Worm (Caenorhabditis elegans): ENCODE results near the gene sri-34.
"Not testable (repeated sequence)": the region's sequence is repeated elsewhere in the genome, so short reads cannot be mapped to it uniquely, and the experiment has no call there.

The sri-34 gene

DNA sequence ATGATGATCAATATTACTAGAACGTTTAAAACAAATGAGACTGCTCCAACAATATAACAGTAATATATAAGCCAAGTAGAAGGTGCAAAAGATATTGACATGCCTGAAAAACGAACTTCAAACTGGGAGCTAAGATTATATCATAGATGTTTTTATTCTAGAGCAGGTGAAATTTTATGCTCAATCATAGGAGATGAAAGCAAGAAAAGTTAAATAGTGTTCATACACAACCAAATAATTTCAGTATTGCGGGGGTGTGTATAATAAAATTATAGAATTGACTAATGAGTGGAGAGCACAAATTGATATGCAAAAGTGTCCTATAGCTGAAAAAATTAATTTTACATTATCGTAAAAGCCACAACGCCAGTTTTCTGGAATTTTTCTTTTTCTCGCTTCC, at the start of gene sri-34:
sri-34 (minus strand) TSS at position 101 of the 400 bp plus-strand sequence.
- no peak for TF ChIP-seq flt-1 (GFP tag; IDR thresholded peaks at IDR 0.05)
- no peak for TF ChIP-seq ztf-23 (GFP tag; IDR thresholded peaks at IDR 0.05)
- no peak for TF ChIP-seq ztf-29 (GFP tag; IDR thresholded peaks at IDR 0.05)
- no peak for TF ChIP-seq ref-1 (GFP tag; conservative IDR thresholded peaks at IDR 0.05)
- no peak for TF ChIP-seq cog-1 (tag; optimal IDR thresholded peaks at IDR 0.05)
- TF ChIP-seq med-1 (GFP tag; optimal IDR thresholded peaks at IDR 0.05; ENCODE audit: insufficient read depth) = no peak
- no peak for TF ChIP-seq klf-2 (GFP tag; conservative IDR thresholded peaks at IDR 0.05)
- no peak for TF ChIP-seq T22C8.4 (GFP tag; IDR thresholded peaks at IDR 0.05)
- no peak for TF ChIP-seq tab-1 (GFP tag; IDR thresholded peaks at IDR 0.05)

DNA sequence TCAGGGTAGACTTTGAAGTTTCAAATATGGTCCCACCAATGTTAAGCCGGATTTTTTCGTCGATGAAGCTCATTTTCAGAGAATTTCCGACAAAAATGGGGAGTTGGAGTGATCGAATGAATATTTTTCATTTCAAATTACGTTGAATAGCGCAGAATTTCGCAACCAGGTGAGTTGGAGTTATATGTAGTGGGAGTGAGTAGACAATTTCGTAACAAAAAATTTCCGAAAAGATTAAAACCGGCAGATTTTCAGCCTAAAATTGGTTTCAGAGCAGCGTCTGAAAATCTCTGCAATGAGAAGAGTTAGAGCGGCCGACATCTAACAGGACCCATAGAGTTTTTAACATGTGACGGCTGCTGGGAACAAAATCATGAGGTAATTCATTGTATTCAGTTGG, 49.8 kb upstream of the sri-34 start, which contains the start of gene sdz-35:
sdz-35 (minus strand) TSS at position 101 of the 400 bp plus-strand sequence.
- no peak for TF ChIP-seq klf-2 (GFP tag; conservative IDR thresholded peaks at IDR 0.05)
- TF ChIP-seq T22C8.4 (GFP tag; IDR thresholded peaks at IDR 0.05) = no peak
- TF ChIP-seq flt-1 (GFP tag; IDR thresholded peaks at IDR 0.05) = no peak
- no peak for TF ChIP-seq tab-1 (GFP tag; IDR thresholded peaks at IDR 0.05)
- TF ChIP-seq ztf-23 (GFP tag; IDR thresholded peaks at IDR 0.05) = no peak
- no peak for TF ChIP-seq ref-1 (GFP tag; conservative IDR thresholded peaks at IDR 0.05)
- TF ChIP-seq cog-1 (tag; optimal IDR thresholded peaks at IDR 0.05) = no peak
- TF ChIP-seq ztf-29 (GFP tag; IDR thresholded peaks at IDR 0.05) = no peak
- no peak for TF ChIP-seq med-1 (GFP tag; optimal IDR thresholded peaks at IDR 0.05; ENCODE audit: insufficient read depth)

- TF ChIP-seq tab-1 (GFP tag; IDR thresholded peaks at IDR 0.05) = no peak
- no peak for TF ChIP-seq klf-2 (GFP tag; conservative IDR thresholded peaks at IDR 0.05)
- no peak for TF ChIP-seq med-1 (GFP tag; optimal IDR thresholded peaks at IDR 0.05; ENCODE audit: insufficient read depth)
- TF ChIP-seq flt-1 (GFP tag; IDR thresholded peaks at IDR 0.05) = no peak
Measured at ce11 chrII:3206423-3206989, 47.6 kb upstream of the sri-34 start, which contains the start of the genes ZC239.20 and ZC239.21. Gene ZC239.20, minus strand, starts transcription at chrII:3206523. Gene ZC239.21, plus strand, starts transcription at chrII:3206939.

DNA sequence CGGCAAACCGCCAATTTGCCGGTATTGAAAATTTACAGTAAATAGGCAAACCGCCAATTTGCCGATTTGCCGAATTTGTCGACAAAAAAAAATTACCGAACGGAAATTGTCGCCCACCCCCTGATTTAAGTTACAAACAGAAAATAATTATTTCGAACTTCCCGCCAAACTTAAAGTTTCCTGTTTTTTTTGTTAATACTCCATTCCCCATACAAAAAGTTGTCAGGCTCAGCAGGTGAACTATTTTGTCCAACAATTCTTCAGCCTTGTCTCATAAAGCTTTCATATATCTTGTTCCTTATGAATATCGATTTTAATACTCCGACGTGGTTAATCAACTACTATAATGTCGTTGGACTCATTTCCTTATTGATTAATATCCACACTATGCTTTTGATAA, 44.5 kb upstream of the sri-34 start, which contains the start of gene sri-50:
sri-50 (plus strand) TSS at position 301 of the 400 bp plus-strand sequence.
- TF ChIP-seq klf-2 (GFP tag; conservative IDR thresholded peaks at IDR 0.05) (no peak), tab-1 (GFP tag; IDR thresholded peaks at IDR 0.05) (no peak), ztf-23 (GFP tag; IDR thresholded peaks at IDR 0.05) (no peak), ztf-29 (GFP tag; IDR thresholded peaks at IDR 0.05) (no peak), T22C8.4 (GFP tag; IDR thresholded peaks at IDR 0.05) (no peak), med-1 (GFP tag; optimal IDR thresholded peaks at IDR 0.05; ENCODE audit: insufficient read depth) (no peak)

DNA sequence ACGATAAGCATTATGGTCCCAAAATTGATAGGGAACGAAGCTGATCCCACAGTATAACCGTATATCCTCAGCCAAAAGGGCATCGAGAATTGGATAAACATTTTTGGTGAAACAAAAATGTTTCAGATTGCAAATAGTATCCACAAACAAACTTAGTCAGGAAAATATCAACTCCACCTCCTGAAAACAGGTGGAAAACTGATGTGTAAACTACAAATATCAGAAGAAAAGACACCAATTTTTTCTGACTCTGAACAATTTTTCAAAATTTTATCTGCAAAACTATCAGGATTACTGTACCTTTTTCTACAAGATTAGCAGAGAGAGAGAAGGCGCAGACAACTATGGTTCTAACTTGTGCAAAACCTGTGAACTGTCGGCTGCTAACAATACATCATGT, 43.6 kb upstream of the sri-34 start, which contains the start of gene sri-53:
sri-53 (minus strand) TSS at position 101 of the 400 bp plus-strand sequence.
- TF ChIP-seq ref-1 (GFP tag; conservative IDR thresholded peaks at IDR 0.05) = no peak

DNA sequence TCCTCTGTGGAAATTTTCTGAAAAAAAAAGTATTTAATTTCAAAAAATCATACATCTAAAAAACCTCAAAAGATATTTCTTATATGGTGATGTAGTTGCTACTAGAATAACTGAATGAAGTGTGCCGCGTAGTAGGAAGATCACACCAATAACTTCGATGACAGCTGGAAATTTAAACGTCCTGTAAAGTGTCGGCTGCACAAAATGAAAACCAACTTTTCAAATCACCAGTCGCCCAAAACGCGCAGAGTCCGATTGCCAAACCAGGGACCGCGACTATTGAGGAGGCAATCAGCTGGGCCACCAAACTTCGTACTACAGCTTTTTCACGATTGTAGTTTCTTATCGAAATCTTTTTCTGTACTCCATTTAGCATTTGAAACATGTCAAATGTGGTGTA, 42.4 kb upstream of the sri-34 start, which contains the start of gene sri-48:
sri-48 (minus strand) TSS at position 101 of the 400 bp plus-strand sequence.
- not testable (repeated sequence) for TF ChIP-seq cog-1 (tag; optimal IDR thresholded peaks at IDR 0.05); klf-2 (GFP tag; conservative IDR thresholded peaks at IDR 0.05); med-1 (GFP tag; optimal IDR thresholded peaks at IDR 0.05; ENCODE audit: insufficient read depth)

ce11 chrII:3198998-3199397, 40.1 kb upstream of the sri-34 start, which contains the start of gene sri-51:
Gene sri-51, minus strand, starts transcription at chrII:3199098.
- TF ChIP-seq ztf-29 (GFP tag; IDR thresholded peaks at IDR 0.05) = no peak
- TF ChIP-seq flt-1 (GFP tag; IDR thresholded peaks at IDR 0.05) = no peak
- TF ChIP-seq med-1 (GFP tag; optimal IDR thresholded peaks at IDR 0.05; ENCODE audit: insufficient read depth) = no peak
- TF ChIP-seq T22C8.4 (GFP tag; IDR thresholded peaks at IDR 0.05) = no peak
- TF ChIP-seq tab-1 (GFP tag; IDR thresholded peaks at IDR 0.05) = no peak
- no peak for TF ChIP-seq cog-1 (tag; optimal IDR thresholded peaks at IDR 0.05)
- TF ChIP-seq klf-2 (GFP tag; conservative IDR thresholded peaks at IDR 0.05) = no peak
- no peak for TF ChIP-seq ztf-23 (GFP tag; IDR thresholded peaks at IDR 0.05)
- no peak for TF ChIP-seq ref-1 (GFP tag; conservative IDR thresholded peaks at IDR 0.05)

DNA sequence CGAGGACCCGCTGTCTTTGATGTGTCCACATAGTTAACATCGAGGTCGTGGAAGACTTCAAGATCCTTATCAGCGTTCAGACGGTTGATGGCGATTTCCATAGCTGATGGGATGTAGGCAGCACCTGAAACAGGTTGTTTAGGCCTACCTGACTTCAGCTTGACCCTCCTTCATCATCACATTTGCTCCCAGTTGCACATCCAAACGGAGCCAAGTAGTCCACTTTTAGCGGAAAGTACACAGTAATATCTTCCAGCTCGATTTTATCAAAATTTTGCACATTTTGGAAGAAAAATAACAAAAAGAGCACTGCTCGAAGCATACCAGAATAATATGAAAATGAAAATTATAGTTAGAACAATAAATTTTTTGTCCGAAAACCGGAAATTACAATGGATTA, 38.1 kb upstream of the sri-34 start, which contains the start of gene gcy-15:
gcy-15 (minus strand) TSS at position 101 of the 400 bp plus-strand sequence.
- TF ChIP-seq tab-1 (GFP tag; IDR thresholded peaks at IDR 0.05) = no peak
- TF ChIP-seq klf-2 (GFP tag; conservative IDR thresholded peaks at IDR 0.05) = no peak
- no peak for TF ChIP-seq med-1 (GFP tag; optimal IDR thresholded peaks at IDR 0.05; ENCODE audit: insufficient read depth)
- no peak for TF ChIP-seq ztf-29 (GFP tag; IDR thresholded peaks at IDR 0.05)
- TF ChIP-seq T22C8.4 (GFP tag; IDR thresholded peaks at IDR 0.05) = no peak

DNA sequence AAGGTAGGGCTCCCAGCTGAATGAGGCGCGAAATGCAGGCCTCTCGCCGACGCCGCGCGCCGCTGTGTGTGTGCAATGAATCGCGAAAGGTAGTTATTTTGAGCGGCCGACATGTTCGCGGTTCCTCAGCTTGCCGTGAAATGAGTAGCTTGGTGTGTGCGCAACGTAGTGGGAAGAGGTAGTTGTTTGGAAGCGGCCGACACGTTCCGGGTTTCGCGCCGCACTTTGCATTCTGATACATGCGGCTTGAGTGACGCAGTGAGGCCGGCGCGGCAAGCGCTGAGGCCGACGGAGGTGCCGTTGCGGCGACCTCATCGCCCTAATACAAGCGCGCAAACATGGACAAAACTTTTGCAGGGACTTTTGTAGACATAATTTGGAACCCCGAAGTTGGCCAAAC, 36.9 kb upstream of the sri-34 start:
- TF ChIP-seq flt-1 (GFP tag; IDR thresholded peaks at IDR 0.05) (no peak), ztf-29 (GFP tag; IDR thresholded peaks at IDR 0.05) (no peak), med-1 (GFP tag; optimal IDR thresholded peaks at IDR 0.05; ENCODE audit: insufficient read depth) (no peak), ref-1 (GFP tag; conservative IDR thresholded peaks at IDR 0.05) (no peak), cog-1 (tag; optimal IDR thresholded peaks at IDR 0.05) (no peak), tab-1 (GFP tag; IDR thresholded peaks at IDR 0.05) (no peak), T22C8.4 (GFP tag; IDR thresholded peaks at IDR 0.05) (no peak), ztf-23 (GFP tag; IDR thresholded peaks at IDR 0.05) (no peak), klf-2 (GFP tag; conservative IDR thresholded peaks at IDR 0.05) (no peak)

- TF ChIP-seq tab-1 (GFP tag; IDR thresholded peaks at IDR 0.05); ref-1 (GFP tag; conservative IDR thresholded peaks at IDR 0.05); ztf-29 (GFP tag; IDR thresholded peaks at IDR 0.05): not testable (repeated sequence)
Measured at ce11 chrII:3191544-3191943, 32.7 kb upstream of the sri-34 start, which contains the start of gene Y27F2A.9. Gene Y27F2A.9, minus strand, starts transcription at chrII:3191644.
